Fruit fly (Drosophila melanogaster): ENCODE results near the gene CG7872.

CG7872 gene

dm6 chrX:15626279-15626678 lies 48.3 kb downstream of the CG7872 start (continued):
- no peak for TF ChIP-seq HHEX (GFP tag; optimal IDR thresholded peaks at IDR 0.05)
- TF ChIP-seq dpn (GFP tag; optimal IDR thresholded peaks at IDR 0.05): no peak
- no peak for TF ChIP-seq CG10431 (GFP tag; optimal IDR thresholded peaks at IDR 0.05)
- TF ChIP-seq B-H2 (GFP tag; optimal IDR thresholded peaks at IDR 0.05): no peak
- no peak for TF ChIP-seq Oli (tag; optimal IDR thresholded peaks at IDR 0.05)
- TF ChIP-seq ewg (GFP tag; optimal IDR thresholded peaks at IDR 0.05): no peak
- TF ChIP-seq al (GFP tag; IDR thresholded peaks at IDR 0.05): no peak
- no peak for TF ChIP-seq Ravus (GFP tag; IDR thresholded peaks at IDR 0.05)
- TF ChIP-seq fu2 (GFP tag; optimal IDR thresholded peaks at IDR 0.05): no peak
- TF ChIP-seq Lhr (GFP tag; optimal IDR thresholded peaks at IDR 0.05): no peak
- TF ChIP-seq CG18599 (GFP tag; optimal IDR thresholded peaks at IDR 0.05): no peak
- no peak for TF ChIP-seq Chrac-16 (GFP tag; optimal IDR thresholded peaks at IDR 0.05)
- TF ChIP-seq CG8388 (GFP tag; optimal IDR thresholded peaks at IDR 0.05): no peak
- peak; percentile 19 for TF ChIP-seq stwl (tag; optimal IDR thresholded peaks at IDR 0.05)
- peak; percentile 2 for TF ChIP-seq Blimp-1 (GFP tag; optimal IDR thresholded peaks at IDR 0.05)
- no peak for TF ChIP-seq sim (GFP tag; IDR thresholded peaks at IDR 0.05)
- TF ChIP-seq Asciz (GFP tag; optimal IDR thresholded peaks at IDR 0.05): no peak
- TF ChIP-seq wek (GFP tag; optimal IDR thresholded peaks at IDR 0.05): no peak
- TF ChIP-seq CTCF (GFP tag; optimal IDR thresholded peaks at IDR 0.05): no peak
- TF ChIP-seq repo (GFP tag; optimal IDR thresholded peaks at IDR 0.05): no peak
- no peak for TF ChIP-seq mld (GFP tag; IDR thresholded peaks at IDR 0.05; ENCODE audit: partially characterized antibody)
- peak; percentile 37; the same call in 1 of the 2 replicates for TF ChIP-seq Scr (GFP tag; IDR thresholded peaks at IDR 0.05; ENCODE audit: partially characterized antibody)
- TF ChIP-seq kah (GFP tag; optimal IDR thresholded peaks at IDR 0.05): no peak
- no peak for TF ChIP-seq hbn (GFP tag; IDR thresholded peaks at IDR 0.05; ENCODE audit: partially characterized antibody)
- no peak for TF ChIP-seq B-H1 (GFP tag; IDR thresholded peaks at IDR 0.05)
- no peak for TF ChIP-seq cad (GFP tag; optimal IDR thresholded peaks at IDR 0.05)
- peak; percentile 4 for TF ChIP-seq CG18262 (tag; optimal IDR thresholded peaks at IDR 0.05)
- TF ChIP-seq Sin3A (optimal IDR thresholded peaks at IDR 0.05): no peak
- peak in 1 of 2 experiments; percentile 13 for TF ChIP-seq Trl (optimal IDR thresholded peaks at IDR 0.05)
- TF ChIP-seq Trl (GFP tag; optimal IDR thresholded peaks at IDR 0.05): no peak
- TF ChIP-seq CG12942 (GFP tag; optimal IDR thresholded peaks at IDR 0.05): no peak
- TF ChIP-seq lilli (GFP tag; optimal IDR thresholded peaks at IDR 0.05): no peak
- no peak for TF ChIP-seq ab (GFP tag; optimal IDR thresholded peaks at IDR 0.05)
- no peak for TF ChIP-seq CG12155 (GFP tag; optimal IDR thresholded peaks at IDR 0.05)
- TF ChIP-seq CG6765 (GFP tag; optimal IDR thresholded peaks at IDR 0.05): no peak
- peak; percentile 28; the same call in 1 of the 3 replicates for TF ChIP-seq so (GFP tag; IDR thresholded peaks at IDR 0.05)
- no peak for TF ChIP-seq Dref (GFP tag; IDR thresholded peaks at IDR 0.05)
- TF ChIP-seq bsh (GFP tag; optimal IDR thresholded peaks at IDR 0.05): no peak
- no peak for TF ChIP-seq hth (optimal IDR thresholded peaks at IDR 0.05)
- no peak for TF ChIP-seq Pdp1 (GFP tag; optimal IDR thresholded peaks at IDR 0.05)
- TF ChIP-seq CG12659 (GFP tag; optimal IDR thresholded peaks at IDR 0.05): no peak
- TF ChIP-seq Mes4 (GFP tag; optimal IDR thresholded peaks at IDR 0.05): no peak
- TF ChIP-seq CG8359 (GFP tag; optimal IDR thresholded peaks at IDR 0.05; ENCODE audit: borderline replicate concordance): no peak
- no peak for TF ChIP-seq Xbp1 (GFP tag; optimal IDR thresholded peaks at IDR 0.05)
- TF ChIP-seq CG31224 (GFP tag; IDR thresholded peaks at IDR 0.05): no peak
- TF ChIP-seq yki (optimal IDR thresholded peaks at IDR 0.05): no peak
- no peak for TF ChIP-seq CG11398 (GFP tag; optimal IDR thresholded peaks at IDR 0.05)
- no peak for TF ChIP-seq Doc3 (GFP tag; IDR thresholded peaks at IDR 0.05; ENCODE audit: partially characterized antibody)
- peak; percentile 98 for TF ChIP-seq Deaf1 (tag; optimal IDR thresholded peaks at IDR 0.05)
- TF ChIP-seq Awh (GFP tag; IDR thresholded peaks at IDR 0.05): no peak
- no peak for TF ChIP-seq Dfd (GFP tag; optimal IDR thresholded peaks at IDR 0.05)
- no peak for TF ChIP-seq Bdp1 (GFP tag; optimal IDR thresholded peaks at IDR 0.05)
- no peak for TF ChIP-seq CG13296 (GFP tag; optimal IDR thresholded peaks at IDR 0.05)

Measured in whole organism, embryonic.